Worm (Caenorhabditis elegans): Measurements from ENCODE around the gene sru-2.

DNA sequence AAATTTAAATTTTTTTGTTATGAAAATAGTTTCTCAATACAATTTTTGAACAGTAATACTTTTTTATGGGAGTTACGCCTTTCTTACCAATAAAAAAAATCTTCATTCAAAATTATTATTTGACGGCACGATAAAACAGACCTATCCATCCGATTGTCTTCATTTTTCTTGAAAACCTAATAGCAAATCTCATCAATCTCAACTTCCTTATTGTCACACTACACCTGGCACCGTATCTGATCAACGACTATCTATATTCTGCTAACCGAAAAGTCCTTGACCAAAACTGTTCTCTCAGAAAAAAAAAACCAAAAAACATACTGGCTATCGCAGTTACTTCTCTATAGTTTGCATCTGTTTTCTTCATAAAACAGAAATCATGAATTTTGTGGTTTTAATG is 50.1 kb downstream of the sru-2 start:
- TF ChIP-seq cog-1 (tag; optimal IDR thresholded peaks at IDR 0.05) (no peak), tab-1 (GFP tag; IDR thresholded peaks at IDR 0.05) (no peak), klf-2 (GFP tag; conservative IDR thresholded peaks at IDR 0.05) (no peak), ztf-23 (GFP tag; IDR thresholded peaks at IDR 0.05) (no peak), ztf-29 (GFP tag; IDR thresholded peaks at IDR 0.05) (no peak), ref-1 (GFP tag; conservative IDR thresholded peaks at IDR 0.05) (no peak), T22C8.4 (GFP tag; IDR thresholded peaks at IDR 0.05) (no peak), flt-1 (GFP tag; IDR thresholded peaks at IDR 0.05) (no peak), med-1 (GFP tag; optimal IDR thresholded peaks at IDR 0.05; ENCODE audit: insufficient read depth) (no peak)
